Worm (Caenorhabditis elegans) whole organism, L1 larva: Measurements from ENCODE around the gene lips-9.

ENCODE experiments used
- Y116A8C.19 ChIP-seq: sonication (generic microtip); optimal IDR thresholded peaks from 2 replicates; lab custom pipeline; 2016; ENCODE audit warnings: missing compliant biosample characterization, missing genetic modification characterization, borderline replicate concordance
- alr-1 ChIP-seq: fragments of 200-800 bp; sonication (Bioruptor generic); optimal IDR thresholded peaks from 2 replicates; lab custom pipeline; 2018; ENCODE audit warnings: borderline replicate concordance, mild to moderate bottlenecking, missing genetic modification characterization, missing compliant biosample characterization
- egl-27 ChIP-seq, 2 experiments: fragments of 150-350 bp in 1 of 2; sonication (generic microtip); optimal IDR thresholded peaks; 3 replicates each; lab custom pipeline; 2017 to 2018; ENCODE audit warnings: missing biosample characterization in 2 of 2, missing genetic modification characterization in 2 of 2, missing genetic modification reagents in 2 of 2
- fkh-10 ChIP-seq: sonication (generic microtip); optimal IDR thresholded peaks from 2 replicates; lab custom pipeline; 2017; ENCODE audit warnings: missing biosample characterization, missing genetic modification reagents, missing genetic modification characterization
- lir-3 ChIP-seq: sonication (generic microtip); optimal IDR thresholded peaks from 2 replicates; lab custom pipeline; 2016; ENCODE audit warnings: mild to moderate bottlenecking, missing genetic modification characterization, moderate library complexity, missing compliant biosample characterization; ENCODE audit not compliant: poor library complexity
- lsy-2 ChIP-seq, 2 experiments: fragments of 150-350 bp; optimal IDR thresholded peaks; 2 replicates each; lab custom pipeline; 2014; ENCODE audit warnings: missing biosample characterization in 2 of 2, missing genetic modification characterization in 2 of 2
- nhr-11 ChIP-seq: fragments of 150-350 bp; optimal IDR thresholded peaks from 2 replicates; lab custom pipeline; 2014; ENCODE audit warnings: missing biosample characterization, missing genetic modification characterization
- nhr-12 ChIP-seq: sonication (generic microtip); optimal IDR thresholded peaks from 2 replicates; lab custom pipeline; 2017; ENCODE audit warnings: missing biosample characterization, missing genetic modification characterization
- nhr-28 ChIP-seq: fragments of 150-350 bp; optimal IDR thresholded peaks from 2 replicates; lab custom pipeline; 2014; ENCODE audit warnings: missing biosample characterization, missing genetic modification characterization
- nhr-71 ChIP-seq: sonication (generic microtip); optimal IDR thresholded peaks from 2 replicates; lab custom pipeline; 2016; ENCODE audit warnings: mild to moderate bottlenecking, missing genetic modification characterization, moderate library complexity, missing compliant biosample characterization
- sox-4 ChIP-seq: sonication (generic microtip); optimal IDR thresholded peaks from 2 replicates; lab custom pipeline; 2016; ENCODE audit warnings: missing genetic modification characterization, missing compliant biosample characterization
- unc-98 ChIP-seq: fragments of 200-800 bp; sonication (Bioruptor generic); IDR thresholded peaks from 2 replicates; pipeline ENCODE4 v1.3.6; 2022; ENCODE audit warnings: missing genetic modification characterization, missing compliant biosample characterization
- ztf-11 ChIP-seq, 2 experiments: sonication (generic microtip); optimal IDR thresholded peaks; 2 replicates each; lab custom pipeline; 2016 to 2017; ENCODE audit warnings: missing genetic modification characterization in 2 of 2, missing biosample characterization in 1 of 2, missing compliant biosample characterization in 1 of 2

ce11 chrII:12921478-12921877, 13.7 kb downstream of the lips-9 start:
- TF ChIP-seq alr-1 (no peak), unc-98 (GFP tag; lab: Robert Waterston, UW) (no peak), ztf-11 (tag; optimal IDR thresholded peaks at IDR 0.05; lab: Kevin White, UChicago) (no peak), nhr-12 (tag; lab: Kevin White, UChicago) (no peak), Y116A8C.19 (tag; lab: Kevin White, UChicago) (no peak), lsy-2 (tag; optimal IDR thresholded peaks at IDR 0.05; lab: Kevin White, UChicago) (no peak), egl-27 (tag; optimal IDR thresholded peaks at IDR 0.05; lab: Kevin White, UChicago) (no peak), nhr-71 (no peak), nhr-11 (tag; lab: Kevin White, UChicago) (no peak), lir-3 (tag; lab: Kevin White, UChicago) (no peak), sox-4 (tag; lab: Kevin White, UChicago) (no peak), nhr-28 (tag; lab: Kevin White, UChicago) (no peak), fkh-10 (GFP tag; lab: Kevin White, UChicago) (no peak)
